Fruit fly (Drosophila melanogaster): Measurements from ENCODE around the gene CG14227.

The CG14227 gene

dm6 chrX:19712898-19713627 is 24.3 kb upstream of the CG14227 start, which contains the start of gene meso18E:
Gene meso18E (minus strand): TSS chrX:19713045.
- TF ChIP-seq pan (optimal IDR thresholded peaks at IDR 0.05) (no peak), Myc (optimal IDR thresholded peaks at IDR 0.05) (no peak), Hr78 (GFP tag; optimal IDR thresholded peaks at IDR 0.05) (no peak), tai (GFP tag; optimal IDR thresholded peaks at IDR 0.05) (no peak), h (GFP tag; optimal IDR thresholded peaks at IDR 0.05) (no peak), Sp1 (GFP tag; optimal IDR thresholded peaks at IDR 0.05) (no peak), Hr83 (GFP tag; optimal IDR thresholded peaks at IDR 0.05; ENCODE audit: poor library complexity, severe bottlenecking) (no peak)

DNA sequence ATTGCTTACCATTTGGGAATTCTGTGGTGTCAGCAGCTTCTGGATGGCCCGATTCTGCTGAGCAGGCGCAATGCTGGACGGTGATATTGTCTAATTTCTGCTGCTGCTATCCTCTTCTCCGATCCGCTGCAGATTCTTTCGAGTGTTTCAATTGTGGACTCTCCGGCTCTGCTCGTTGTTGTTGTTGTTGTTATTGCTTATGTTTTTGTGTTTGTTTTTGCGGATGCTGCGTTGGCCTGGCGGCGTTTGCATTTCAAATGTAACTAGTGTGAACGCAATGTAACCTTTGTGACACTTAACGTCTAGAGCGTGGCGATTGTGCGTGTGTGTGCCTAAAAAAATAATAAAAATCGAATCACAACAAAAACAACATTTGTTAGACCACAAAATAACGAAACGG is 23.2 kb upstream of the CG14227 start:
- no peak for TF ChIP-seq HLH106 (tag; optimal IDR thresholded peaks at IDR 0.05)
- TF ChIP-seq Hnf4 (GFP tag; optimal IDR thresholded peaks at IDR 0.05), result no peak
- TF ChIP-seq sv (GFP tag; optimal IDR thresholded peaks at IDR 0.05), result no peak
- TF ChIP-seq psq (GFP tag; optimal IDR thresholded peaks at IDR 0.05), result no peak
- no peak for TF ChIP-seq N (GFP tag; optimal IDR thresholded peaks at IDR 0.05)
- no peak for TF ChIP-seq Dif (GFP tag; optimal IDR thresholded peaks at IDR 0.05; ENCODE audit: partially characterized antibody)
- no peak for TF ChIP-seq lola (GFP tag; optimal IDR thresholded peaks at IDR 0.05)
- no peak for TF ChIP-seq Vsx2 (GFP tag; optimal IDR thresholded peaks at IDR 0.05; ENCODE audit: partially characterized antibody)
- TF ChIP-seq GATAd (GFP tag; optimal IDR thresholded peaks at IDR 0.05), result no peak
- TF ChIP-seq dmrt93B (GFP tag; optimal IDR thresholded peaks at IDR 0.05), result no peak
- no peak for TF ChIP-seq CG32264 (GFP tag; optimal IDR thresholded peaks at IDR 0.05)
- no peak for TF ChIP-seq Rel (GFP tag; optimal IDR thresholded peaks at IDR 0.05)
- no peak for TF ChIP-seq Rel (tag; optimal IDR thresholded peaks at IDR 0.05)
- TF ChIP-seq Jra (GFP tag; optimal IDR thresholded peaks at IDR 0.05), result no peak
- TF ChIP-seq rgr (GFP tag; optimal IDR thresholded peaks at IDR 0.05), result no peak
- no peak for TF ChIP-seq Abd-B (GFP tag; optimal IDR thresholded peaks at IDR 0.05)
- no peak for TF ChIP-seq dsf (GFP tag; optimal IDR thresholded peaks at IDR 0.05; ENCODE audit: borderline replicate concordance)
- no peak for TF ChIP-seq OdsH (GFP tag; optimal IDR thresholded peaks at IDR 0.05)
- no peak for TF ChIP-seq dl (GFP tag; optimal IDR thresholded peaks at IDR 0.05; ENCODE audit: insufficient read depth in 1 of 2, partially characterized antibody in 2 of 2)

DNA sequence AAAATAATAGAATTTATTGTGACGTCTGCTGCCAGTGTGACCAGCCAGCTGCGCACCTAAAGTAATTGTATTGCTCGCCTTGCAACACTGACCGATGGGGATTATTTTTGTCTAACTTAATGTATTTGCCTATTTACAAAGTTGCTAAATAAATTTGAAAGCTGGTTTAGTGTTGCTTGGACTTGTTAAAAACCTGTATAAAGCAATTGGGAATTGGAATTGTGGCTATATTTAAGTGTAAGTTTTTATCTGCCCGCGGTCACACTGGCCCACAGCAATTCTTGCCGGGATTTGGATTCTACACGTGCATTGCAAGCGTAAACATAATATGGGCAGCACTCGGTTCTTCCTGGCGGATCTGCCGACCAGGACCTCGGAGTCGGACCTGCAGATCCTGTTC is 15.3 kb upstream of the CG14227 start, which contains the start of the genes CG14230 and CG14232:
CG14230 (plus strand) TSS at position 94 of the 400 bp plus-strand sequence.
CG14232 (minus strand) TSS at position 177 of the 400 bp plus-strand sequence.
- no peak for TF ChIP-seq Dif (GFP tag; optimal IDR thresholded peaks at IDR 0.05; ENCODE audit: partially characterized antibody)
- TF ChIP-seq Hr83 (GFP tag; optimal IDR thresholded peaks at IDR 0.05; ENCODE audit: poor library complexity, severe bottlenecking), result no peak
- TF ChIP-seq Sp1 (GFP tag; optimal IDR thresholded peaks at IDR 0.05), result peak; percentile 5
- no peak for TF ChIP-seq ey (GFP tag; optimal IDR thresholded peaks at IDR 0.05)
- no peak for TF ChIP-seq Rel (GFP tag; optimal IDR thresholded peaks at IDR 0.05)
- TF ChIP-seq Rel (tag; optimal IDR thresholded peaks at IDR 0.05), result peak; percentile 81
- no peak for TF ChIP-seq tai (GFP tag; optimal IDR thresholded peaks at IDR 0.05)
- TF ChIP-seq usp (GFP tag; optimal IDR thresholded peaks at IDR 0.05), result no peak
- TF ChIP-seq Myc (optimal IDR thresholded peaks at IDR 0.05), result peak; percentile 35
- peak; percentile 23 for TF ChIP-seq rgr (GFP tag; optimal IDR thresholded peaks at IDR 0.05)
- TF ChIP-seq br (GFP tag; optimal IDR thresholded peaks at IDR 0.05), result no peak
- peak; percentile 52 for TF ChIP-seq fru (GFP tag; optimal IDR thresholded peaks at IDR 0.05)
- no peak for TF ChIP-seq Jra (GFP tag; optimal IDR thresholded peaks at IDR 0.05)
- no peak for TF ChIP-seq Vsx2 (GFP tag; optimal IDR thresholded peaks at IDR 0.05; ENCODE audit: partially characterized antibody)

DNA sequence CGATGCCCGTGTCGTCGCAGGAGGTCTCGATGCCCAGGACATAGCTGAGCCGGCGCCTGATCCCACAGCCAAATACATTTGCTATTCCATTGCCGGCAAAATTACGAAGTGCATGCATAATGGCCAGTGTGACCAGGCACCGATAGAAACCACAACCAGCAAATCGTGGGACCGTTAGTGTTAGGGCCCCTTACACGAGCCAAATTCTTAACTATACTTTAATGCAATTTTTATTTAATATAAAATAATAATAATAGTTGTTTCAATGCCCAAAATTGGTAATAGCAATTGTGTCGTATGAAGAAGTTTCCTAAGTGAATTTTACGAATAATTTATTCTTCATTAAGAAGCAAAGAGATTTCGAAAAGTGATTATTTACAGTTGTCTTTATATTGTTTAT is 12.9 kb upstream of the CG14227 start, which contains the start of gene Tcs4:
Tcs4 (minus strand) TSS at position 145 of the 400 bp plus-strand sequence.
- TF ChIP-seq Sp1 (GFP tag; optimal IDR thresholded peaks at IDR 0.05) (peak; percentile 0), Mio (GFP tag; optimal IDR thresholded peaks at IDR 0.05) (no peak), rgr (GFP tag; optimal IDR thresholded peaks at IDR 0.05) (peak; percentile 18), tai (GFP tag; optimal IDR thresholded peaks at IDR 0.05) (no peak), HLH106 (tag; optimal IDR thresholded peaks at IDR 0.05) (peak; percentile 29), dl (GFP tag; optimal IDR thresholded peaks at IDR 0.05; ENCODE audit: insufficient read depth in 1 of 2, partially characterized antibody in 2 of 2) (peak in 1 of 2 experiments; percentile 4), Dif (GFP tag; optimal IDR thresholded peaks at IDR 0.05; ENCODE audit: partially characterized antibody) (peak; percentile 97)

Measured in whole organism, wandering third instar larva.